Worm (Caenorhabditis elegans) whole organism, L1 larva: ENCODE results near the gene eri-9.

ENCODE experiments used
- C34B4.2 ChIP-seq: sonication (generic microtip); optimal IDR thresholded peaks from 2 replicates; lab custom pipeline; 2017; ENCODE audit warnings: mild to moderate bottlenecking, missing genetic modification characterization, missing compliant biosample characterization
- aha-1 ChIP-seq: fragments of 150-350 bp; optimal IDR thresholded peaks from 2 replicates; lab custom pipeline; 2014; ENCODE audit warnings: missing biosample characterization, missing genetic modification characterization
- ceh-63 ChIP-seq: fragments of 200-800 bp; sonication (Bioruptor generic); optimal IDR thresholded peaks from 2 replicates; lab custom pipeline; 2018; ENCODE audit warnings: mild to moderate bottlenecking, missing genetic modification characterization, missing compliant biosample characterization
- ces-1 ChIP-seq: fragments of 150-350 bp; optimal IDR thresholded peaks from 2 replicates; lab custom pipeline; 2014; ENCODE audit warnings: missing biosample characterization, missing genetic modification reagents, missing genetic modification characterization
- elt-3 ChIP-seq, 6 experiments: fragments of 150-350 bp in 1 of 6; sonication (generic microtip); optimal IDR thresholded peaks; 2 replicates each; lab custom pipeline; 2017 to 2018; ENCODE audit warnings: missing biosample characterization in 6 of 6, missing genetic modification characterization in 6 of 6, inconsistent platforms in 1 of 6
- lin-15B ChIP-seq: fragments of 150-350 bp; sonication (generic microtip); optimal IDR thresholded peaks from 3 replicates; lab custom pipeline; 2014; ENCODE audit warnings: missing biosample characterization, missing genetic modification characterization
- mdl-1 ChIP-seq, 2 experiments: fragments of 150-350 bp; optimal IDR thresholded peaks; 2 replicates each; lab custom pipeline; 2014 to 2017; ENCODE audit warnings: missing biosample characterization in 2 of 2, missing genetic modification characterization in 2 of 2, inconsistent platforms in 1 of 2
- nhr-76 ChIP-seq: sonication (generic microtip); optimal IDR thresholded peaks from 2 replicates; lab custom pipeline; 2017; ENCODE audit warnings: missing biosample characterization, missing genetic modification characterization
- pqm-1 ChIP-seq: sonication (generic microtip); optimal IDR thresholded peaks from 3 replicates; lab custom pipeline; 2017; ENCODE audit warnings: missing biosample characterization, missing genetic modification characterization
- rnt-1 ChIP-seq: sonication (generic microtip); optimal IDR thresholded peaks from 2 replicates; lab custom pipeline; 2016; ENCODE audit warnings: mild to moderate bottlenecking, missing genetic modification characterization, moderate library complexity, missing compliant biosample characterization
- tbx-2 ChIP-seq: sonication (generic microtip); optimal IDR thresholded peaks from 2 replicates; lab custom pipeline; 2016; ENCODE audit warnings: missing genetic modification characterization, missing compliant biosample characterization

- TF ChIP-seq C34B4.2 (tag; lab: Kevin White, UChicago) (no peak), tbx-2 (tag; lab: Kevin White, UChicago) (no peak), ces-1 (GFP tag; lab: Kevin White, UChicago) (no peak), rnt-1 (tag; lab: Kevin White, UChicago) (no peak), nhr-76 (tag; lab: Kevin White, UChicago) (no peak), mdl-1 (tag; optimal IDR thresholded peaks at IDR 0.05; lab: Kevin White, UChicago) (no peak), pqm-1 (tag; lab: Kevin White, UChicago) (no peak), aha-1 (tag; lab: Kevin White, UChicago) (no peak), ceh-63 (no peak), lin-15B (tag; lab: Kevin White, UChicago) (no peak), elt-3 (tag; optimal IDR thresholded peaks at IDR 0.05; lab: Kevin White, UChicago) (no peak)
Measured at ce11 chrIII:4944213-4944612, 12.0 kb downstream of the eri-9 start, which contains the start of gene ntl-9.
